Worm (Caenorhabditis elegans) whole organism, L1 larva: ENCODE data around the gene srbc-29.

ENCODE experiments used
- ama-1 ChIP-seq: fragments of 150-350 bp; optimal IDR thresholded peaks from 2 replicates; lab custom pipeline; 2014
- blmp-1 ChIP-seq: fragments of 150-350 bp; optimal IDR thresholded peaks from 2 replicates; lab custom pipeline; 2014; ENCODE audit warnings: missing biosample characterization, missing genetic modification characterization
- ces-1 ChIP-seq: fragments of 150-350 bp; optimal IDR thresholded peaks from 2 replicates; lab custom pipeline; 2014; ENCODE audit warnings: missing biosample characterization, missing genetic modification reagents, missing genetic modification characterization
- lin-13 ChIP-seq: fragments of 150-350 bp; optimal IDR thresholded peaks from 2 replicates; lab custom pipeline; 2014; ENCODE audit warnings: missing biosample characterization, missing genetic modification reagents, missing genetic modification characterization
- lin-15B ChIP-seq: fragments of 150-350 bp; sonication (generic microtip); optimal IDR thresholded peaks from 3 replicates; lab custom pipeline; 2014; ENCODE audit warnings: missing biosample characterization, missing genetic modification characterization
- mdl-1 ChIP-seq, 2 experiments: fragments of 150-350 bp; optimal IDR thresholded peaks; 2 replicates each; lab custom pipeline; 2014 to 2017; ENCODE audit warnings: missing biosample characterization in 2 of 2, missing genetic modification characterization in 2 of 2, inconsistent platforms in 1 of 2
- mef-2 ChIP-seq: fragments of 150-350 bp; optimal IDR thresholded peaks from 2 replicates; lab custom pipeline; 2014; ENCODE audit warnings: missing biosample characterization, missing genetic modification characterization
- nhr-28 ChIP-seq: fragments of 150-350 bp; optimal IDR thresholded peaks from 2 replicates; lab custom pipeline; 2014; ENCODE audit warnings: missing biosample characterization, missing genetic modification characterization
- pqm-1 ChIP-seq: sonication (generic microtip); optimal IDR thresholded peaks from 3 replicates; lab custom pipeline; 2017; ENCODE audit warnings: missing biosample characterization, missing genetic modification characterization
- rnt-1 ChIP-seq: sonication (generic microtip); optimal IDR thresholded peaks from 2 replicates; lab custom pipeline; 2016; ENCODE audit warnings: mild to moderate bottlenecking, missing genetic modification characterization, moderate library complexity, missing compliant biosample characterization
- unc-62 ChIP-seq: fragments of 150-350 bp; optimal IDR thresholded peaks from 2 replicates; lab custom pipeline; 2014; ENCODE audit warnings: missing biosample characterization, missing genetic modification reagents, missing genetic modification characterization
- zag-1 ChIP-seq: fragments of 150-350 bp; optimal IDR thresholded peaks from 2 replicates; lab custom pipeline; 2014; ENCODE audit warnings: missing biosample characterization, missing genetic modification characterization
- ztf-4 ChIP-seq: fragments of 150-350 bp; optimal IDR thresholded peaks from 2 replicates; lab custom pipeline; 2014; ENCODE audit warnings: missing biosample characterization, missing genetic modification characterization

DNA sequence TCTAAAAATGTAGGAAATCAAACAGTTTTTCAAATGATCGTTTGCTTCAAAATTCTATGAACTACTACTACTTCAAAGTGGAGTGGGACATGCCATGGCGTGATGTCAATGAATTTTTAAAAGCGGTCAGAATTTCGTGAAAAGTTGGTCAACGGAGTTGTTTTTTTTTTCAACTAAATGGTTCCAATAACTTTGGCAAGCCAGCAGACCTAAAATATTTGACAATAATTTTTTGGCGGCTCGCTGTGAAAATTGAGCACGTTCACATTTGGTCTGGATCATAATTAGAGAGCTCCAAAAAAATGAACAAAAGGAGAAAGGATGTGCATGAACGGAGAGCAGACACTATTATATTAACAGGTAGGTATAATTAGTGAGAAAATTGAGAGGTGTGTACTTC lies 20.3 kb downstream of the srbc-29 start:
- no peak for TF ChIP-seq mdl-1 (tag; optimal IDR thresholded peaks at IDR 0.05; lab: Kevin White, UChicago)
- TF ChIP-seq lin-15B (tag; lab: Kevin White, UChicago), result no peak
- no peak for TF ChIP-seq mef-2 (tag; lab: Kevin White, UChicago)
- no peak for TF ChIP-seq rnt-1 (tag; lab: Kevin White, UChicago)
- TF ChIP-seq zag-1, result no peak
- no peak for TF ChIP-seq ces-1 (GFP tag; lab: Kevin White, UChicago)
- no peak for TF ChIP-seq ztf-4 (tag; lab: Kevin White, UChicago)
- no peak for TF ChIP-seq unc-62 (GFP tag; lab: Kevin White, UChicago)
- TF ChIP-seq blmp-1 (tag; lab: Kevin White, UChicago), result no peak
- TF ChIP-seq nhr-28 (tag; lab: Kevin White, UChicago), result no peak
- no peak for TF ChIP-seq lin-13 (GFP tag; lab: Kevin White, UChicago)
- no peak for TF ChIP-seq pqm-1 (tag; lab: Kevin White, UChicago)
- TF ChIP-seq ama-1 (lab: Kevin White, UChicago), result no peak
